Fruit fly (Drosophila melanogaster) whole organism, embryonic: ENCODE measurements around the gene NaPi-III.

Experiments used
- Awh ChIP-seq: fragments of 200-800 bp; sonication (Bioruptor generic); IDR thresholded peaks from 2 replicates; pipeline ENCODE4, ENCODE4 v1.3.6; 2022; ENCODE audit warnings: missing biosample characterization, missing genetic modification characterization
- CG13296 ChIP-seq: fragments of 200-800 bp; sonication (Bioruptor generic); optimal IDR thresholded peaks from 3 replicates; lab custom pipeline; 2018; ENCODE audit warnings: missing biosample characterization, mild to moderate bottlenecking, missing genetic modification characterization
- CG14860 ChIP-seq: fragments of 200-800 bp; sonication (Bioruptor generic); IDR thresholded peaks from 3 replicates; pipeline ENCODE4 v1.3.6; 2022; ENCODE audit warnings: missing biosample characterization, missing genetic modification characterization; ENCODE audit not compliant: partially characterized antibody
- CG15269 ChIP-seq: fragments of 200-800 bp; sonication (Bioruptor generic); optimal IDR thresholded peaks from 2 replicates; lab custom pipeline; 2018; ENCODE audit warnings: missing biosample characterization, mild to moderate bottlenecking, missing genetic modification characterization, moderate library complexity
- CG15514 ChIP-seq: fragments of 200-800 bp; sonication (Bioruptor generic); optimal IDR thresholded peaks from 3 replicates; lab custom pipeline; 2017; ENCODE audit warnings: missing biosample characterization, missing genetic modification characterization, mild to moderate bottlenecking, moderate library complexity, missing genetic modification reagents
- CG17802 ChIP-seq: fragments of 200-800 bp; sonication (Bioruptor generic); optimal IDR thresholded peaks from 2 replicates; lab custom pipeline; 2018; ENCODE audit warnings: missing biosample characterization, mild to moderate bottlenecking, missing genetic modification characterization, moderate library complexity
- CG1832 ChIP-seq: fragments of 200-800 bp; sonication (Bioruptor generic); optimal IDR thresholded peaks from 2 replicates; lab custom pipeline; 2017; ENCODE audit warnings: missing biosample characterization, mild to moderate bottlenecking, missing genetic modification characterization, inconsistent platforms
- CG2199 ChIP-seq: fragments of 200-800 bp; sonication (Bioruptor generic); IDR thresholded peaks from 3 replicates; pipeline ENCODE4 v1.3.6; 2022; ENCODE audit warnings: missing biosample characterization, missing genetic modification characterization
- CG30403 ChIP-seq: fragments of 200-800 bp; sonication (Bioruptor generic); optimal IDR thresholded peaks from 3 replicates; lab custom pipeline; 2016; ENCODE audit warnings: missing biosample characterization, missing genetic modification characterization
- CG31224 ChIP-seq: fragments of 200-800 bp; sonication (Bioruptor generic); IDR thresholded peaks from 2 replicates; pipeline ENCODE4 v1.3.6; 2022; ENCODE audit warnings: missing biosample characterization, missing genetic modification characterization
- CG5180 ChIP-seq: fragments of 200-800 bp; sonication (Bioruptor generic); optimal IDR thresholded peaks from 3 replicates; lab custom pipeline; 2017; ENCODE audit warnings: missing biosample characterization, missing genetic modification characterization, mild to moderate bottlenecking, moderate library complexity, missing genetic modification reagents
- CG6689 ChIP-seq: fragments of 200-800 bp; sonication (Bioruptor generic); IDR thresholded peaks from 2 replicates; pipeline ENCODE4 v1.3.6; 2022; ENCODE audit warnings: missing biosample characterization, missing genetic modification characterization
- CG6813 ChIP-seq: fragments of 200-800 bp; sonication (Bioruptor generic); optimal IDR thresholded peaks from 2 replicates; lab custom pipeline; 2017; ENCODE audit warnings: missing biosample characterization, missing genetic modification characterization, mild to moderate bottlenecking, moderate library complexity, missing genetic modification reagents
- CG8359 ChIP-seq: fragments of 200-800 bp; sonication (Bioruptor generic); optimal IDR thresholded peaks from 2 replicates; lab custom pipeline; 2017; ENCODE audit warnings: missing biosample characterization, mild to moderate bottlenecking, missing genetic modification characterization, borderline replicate concordance
- CG8388 ChIP-seq: fragments of 200-800 bp; sonication (Bioruptor generic); optimal IDR thresholded peaks from 2 replicates; lab custom pipeline; 2019; ENCODE audit warnings: missing biosample characterization, mild to moderate bottlenecking, missing genetic modification characterization, moderate library complexity
- CG8478 ChIP-seq: fragments of >200 bp; optimal IDR thresholded peaks from 2 replicates; lab custom pipeline; 2018
- CoRest ChIP-seq: fragments of 200-800 bp; sonication (Bioruptor generic); optimal IDR thresholded peaks from 3 replicates; lab custom pipeline; 2018; ENCODE audit warnings: missing biosample characterization, mild to moderate bottlenecking, missing genetic modification characterization, moderate library complexity
- Dad ChIP-seq: fragments of 200-800 bp; sonication (Bioruptor generic); optimal IDR thresholded peaks from 3 replicates; lab custom pipeline; 2016; ENCODE audit warnings: missing biosample characterization, missing genetic modification characterization
- Dp ChIP-seq: fragments of 200-800 bp; sonication (Bioruptor generic); optimal IDR thresholded peaks from 2 replicates; lab custom pipeline; 2018; ENCODE audit warnings: missing biosample characterization, mild to moderate bottlenecking, missing genetic modification characterization, moderate library complexity
- ERR ChIP-seq: fragments of 200-800 bp; sonication (Bioruptor generic); optimal IDR thresholded peaks from 2 replicates; lab custom pipeline; 2016; ENCODE audit warnings: missing biosample characterization, missing genetic modification characterization
- Ets97D ChIP-seq: fragments of 200-800 bp; sonication (Bioruptor generic); optimal IDR thresholded peaks from 3 replicates; lab custom pipeline; 2016; ENCODE audit warnings: missing biosample characterization, missing genetic modification characterization
- H2.0 ChIP-seq: fragments of 200-800 bp; sonication (Bioruptor generic); IDR thresholded peaks from 2 replicates; pipeline ENCODE4 v1.3.6; 2022; ENCODE audit warnings: missing biosample characterization, missing genetic modification characterization
- HmgD ChIP-seq: fragments of 200-800 bp; sonication (Bioruptor generic); optimal IDR thresholded peaks from 3 replicates; lab custom pipeline; 2016; ENCODE audit warnings: missing biosample characterization, missing genetic modification characterization
- Hr3 ChIP-seq: fragments of 200-800 bp; sonication (Bioruptor generic); optimal IDR thresholded peaks from 3 replicates; lab custom pipeline; 2016; ENCODE audit warnings: missing biosample characterization, missing genetic modification characterization
- Hr51 ChIP-seq, 2 experiments: fragments of 200-800 bp; sonication (Bioruptor generic); optimal IDR thresholded peaks; 2 replicates in 1 of 2; 3 replicates in 1 of 2; lab custom pipeline; 2016 to 2018; ENCODE audit warnings: missing biosample characterization in 2 of 2, missing genetic modification characterization in 2 of 2, mild to moderate bottlenecking in 1 of 2, moderate library complexity in 1 of 2
- Hsf ChIP-seq: fragments of 200-800 bp; sonication (Bioruptor generic); optimal IDR thresholded peaks from 3 replicates; lab custom pipeline; 2016; ENCODE audit warnings: missing biosample characterization, missing genetic modification characterization
- Max ChIP-seq: fragments of 200-800 bp; sonication (Bioruptor generic); optimal IDR thresholded peaks from 2 replicates; lab custom pipeline; 2016; ENCODE audit warnings: missing biosample characterization, mild to moderate bottlenecking, missing genetic modification characterization
- NC2α ChIP-seq: fragments of 200-800 bp; sonication (Bioruptor generic); optimal IDR thresholded peaks from 2 replicates; lab custom pipeline; 2016; ENCODE audit warnings: missing biosample characterization, missing genetic modification characterization
- NC2β ChIP-seq: fragments of 200-800 bp; sonication (Bioruptor generic); optimal IDR thresholded peaks from 2 replicates; lab custom pipeline; 2016; ENCODE audit warnings: missing biosample characterization, missing genetic modification characterization
- Sox102F ChIP-seq: fragments of 200-800 bp; sonication (Bioruptor generic); optimal IDR thresholded peaks from 2 replicates; lab custom pipeline; 2018; ENCODE audit warnings: missing biosample characterization, mild to moderate bottlenecking, missing genetic modification characterization, moderate library complexity
- ara ChIP-seq: fragments of 200-800 bp; sonication (Bioruptor generic); IDR thresholded peaks from 2 replicates; pipeline ENCODE4 v1.3.6; 2022; ENCODE audit warnings: missing biosample characterization, missing genetic modification characterization
- danr ChIP-seq: fragments of 200-800 bp; sonication (Bioruptor generic); IDR thresholded peaks from 2 replicates; pipeline ENCODE4 v1.3.6; 2022; ENCODE audit warnings: missing biosample characterization, missing genetic modification characterization
- dpn ChIP-seq, 2 experiments: fragments of 200-800 bp; sonication (Bioruptor generic); optimal IDR thresholded peaks; 3 replicates each; lab custom pipeline; 2016; ENCODE audit warnings: missing biosample characterization in 2 of 2, missing genetic modification characterization in 2 of 2
- fd96Cb ChIP-seq: fragments of 200-800 bp; sonication (Bioruptor generic); optimal IDR thresholded peaks from 2 replicates; lab custom pipeline; 2018; ENCODE audit warnings: missing biosample characterization, mild to moderate bottlenecking, missing genetic modification characterization, moderate library complexity
- gt ChIP-seq: fragments of 200-800 bp; sonication (Bioruptor generic); IDR thresholded peaks from 2 replicates; pipeline ENCODE4 v1.3.6; 2022; ENCODE audit warnings: missing biosample characterization, missing genetic modification characterization
- hb ChIP-seq: fragments of 200-800 bp; sonication (Bioruptor generic); IDR thresholded peaks from 3 replicates; pipeline ENCODE4 v1.3.6; 2022; ENCODE audit warnings: missing biosample characterization, missing genetic modification characterization; ENCODE audit not compliant: partially characterized antibody
- ken ChIP-seq: fragments of 200-800 bp; sonication (Bioruptor generic); IDR thresholded peaks from 3 replicates; pipeline ENCODE4 v1.3.6; 2022; ENCODE audit warnings: missing biosample characterization, missing genetic modification characterization
- lbe ChIP-seq: fragments of 200-800 bp; sonication (Bioruptor generic); optimal IDR thresholded peaks from 2 replicates; lab custom pipeline; 2016; ENCODE audit warnings: missing biosample characterization, mild to moderate bottlenecking, missing genetic modification characterization
- lilli ChIP-seq: fragments of 200-800 bp; sonication (Bioruptor generic); optimal IDR thresholded peaks from 3 replicates; lab custom pipeline; 2016; ENCODE audit warnings: missing biosample characterization, missing genetic modification characterization
- mld ChIP-seq: fragments of 200-800 bp; sonication (Bioruptor generic); IDR thresholded peaks from 3 replicates; pipeline ENCODE4 v1.3.6; 2022; ENCODE audit warnings: missing biosample characterization, missing genetic modification characterization; ENCODE audit not compliant: partially characterized antibody
- nerfin-1 ChIP-seq: fragments of 200-800 bp; sonication (Bioruptor generic); optimal IDR thresholded peaks from 3 replicates; lab custom pipeline; 2019; ENCODE audit warnings: missing biosample characterization, mild to moderate bottlenecking, missing genetic modification characterization, moderate library complexity
- odd ChIP-seq: fragments of 200-800 bp; sonication (Bioruptor generic); optimal IDR thresholded peaks from 2 replicates; lab custom pipeline; 2017; ENCODE audit warnings: missing biosample characterization, mild to moderate bottlenecking, missing genetic modification characterization
- org-1 ChIP-seq: fragments of 200-800 bp; sonication (Bioruptor generic); optimal IDR thresholded peaks from 2 replicates; lab custom pipeline; 2017; ENCODE audit warnings: missing biosample characterization, missing genetic modification characterization
- pzg ChIP-seq: fragments of 200-800 bp; sonication (Bioruptor generic); optimal IDR thresholded peaks from 3 replicates; lab custom pipeline; 2018; ENCODE audit warnings: missing biosample characterization, mild to moderate bottlenecking, missing genetic modification characterization, moderate library complexity
- repo ChIP-seq: fragments of 200-800 bp; sonication (Bioruptor generic); optimal IDR thresholded peaks from 2 replicates; lab custom pipeline; 2016; ENCODE audit warnings: missing biosample characterization, missing genetic modification characterization
- scrt ChIP-seq: fragments of 200-800 bp; sonication (Bioruptor generic); optimal IDR thresholded peaks from 2 replicates; lab custom pipeline; 2018; ENCODE audit warnings: missing biosample characterization, mild to moderate bottlenecking, missing genetic modification characterization, moderate library complexity
- sob ChIP-seq: fragments of 200-800 bp; sonication (Bioruptor generic); IDR thresholded peaks from 2 replicates; pipeline ENCODE4 v1.3.6; 2022; ENCODE audit warnings: missing biosample characterization, missing genetic modification characterization
- sr ChIP-seq: fragments of 200-800 bp; sonication (Bioruptor generic); IDR thresholded peaks from 3 replicates; pipeline ENCODE4 v1.3.6; 2022; ENCODE audit warnings: missing biosample characterization, missing genetic modification characterization
- vnd ChIP-seq: fragments of 200-800 bp; sonication (Bioruptor generic); IDR thresholded peaks from 3 replicates; pipeline ENCODE4 v1.3.6; 2022; ENCODE audit warnings: missing biosample characterization, missing genetic modification characterization; ENCODE audit not compliant: partially characterized antibody
- zfh1 ChIP-seq: fragments of 200-800 bp; sonication (Bioruptor generic); IDR thresholded peaks from 3 replicates; pipeline ENCODE4 v1.3.6; 2022; ENCODE audit warnings: missing biosample characterization, missing genetic modification characterization

The NaPi-III gene

DNA sequence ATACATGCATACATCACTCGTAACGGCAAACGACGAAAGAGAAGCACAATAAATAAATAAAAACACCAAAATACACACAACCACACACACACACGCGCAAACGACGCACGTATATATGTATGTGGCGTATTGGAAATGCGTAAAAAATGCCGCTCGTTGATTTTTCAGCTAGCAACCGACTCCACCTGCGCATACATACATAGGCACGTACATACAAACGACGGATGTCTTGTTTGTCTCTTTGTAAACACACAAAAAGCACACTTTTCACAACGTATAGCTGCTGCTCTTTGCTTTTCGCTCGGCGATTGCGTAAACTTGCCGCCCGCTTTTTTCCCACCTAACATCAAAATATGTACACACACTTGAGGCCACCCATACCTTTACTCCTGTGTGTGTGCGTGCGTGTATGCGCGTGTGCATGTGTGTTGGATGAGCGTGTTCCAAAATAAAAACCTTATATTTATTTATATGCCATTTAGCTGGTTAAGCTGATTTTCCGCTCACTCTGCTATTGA lies 3.2 kb upstream of the NaPi-III start (continued):
- TF ChIP-seq lbe (GFP tag; lab: Kevin White, UChicago): no peak
- TF ChIP-seq pzg (GFP tag; lab: Kevin White, UChicago): peak; percentile 8
- no peak for TF ChIP-seq CG8359 (GFP tag; lab: Kevin White, UChicago)
- no peak for TF ChIP-seq CG8388 (GFP tag; lab: Kevin White, UChicago)
- no peak for TF ChIP-seq dpn (GFP tag; optimal IDR thresholded peaks at IDR 0.05; lab: Kevin White, UChicago)
- TF ChIP-seq CG17802 (tag; lab: Kevin White, UChicago): no peak
- TF ChIP-seq NC2β: no peak
- no peak for TF ChIP-seq Hsf (GFP tag; lab: Kevin White, UChicago)
- TF ChIP-seq hb (GFP tag; lab: Robert Waterston, UW): no peak
- TF ChIP-seq CG31224 (GFP tag; lab: Robert Waterston, UW): no peak
- TF ChIP-seq scrt (GFP tag; lab: Kevin White, UChicago): peak; percentile 41
- peak; percentile 88 for TF ChIP-seq CG8478
- TF ChIP-seq lilli: peak; percentile 5
- no peak for TF ChIP-seq mld (GFP tag; lab: Robert Waterston, UW)
- no peak for TF ChIP-seq fd96Cb (tag; lab: Kevin White, UChicago)
- no peak for TF ChIP-seq Dad (GFP tag; lab: Kevin White, UChicago)
- peak; percentile 83 for TF ChIP-seq nerfin-1
- TF ChIP-seq danr (GFP tag; lab: Robert Waterston, UW): no peak
- peak; percentile 20 for TF ChIP-seq CG15514 (GFP tag; lab: Kevin White, UChicago)
- TF ChIP-seq vnd (GFP tag; lab: Robert Waterston, UW): no peak
- no peak for TF ChIP-seq Sox102F
- peak; percentile 66 for TF ChIP-seq org-1
- TF ChIP-seq sr: peak; percentile 37; the same call in 1 of the 3 replicates
- TF ChIP-seq odd (GFP tag; lab: Kevin White, UChicago): peak; percentile 47
- TF ChIP-seq ken (GFP tag; lab: Robert Waterston, UW): no peak
- no peak for TF ChIP-seq Hr3 (GFP tag; lab: Kevin White, UChicago)
- TF ChIP-seq CoRest (tag; lab: Kevin White, UChicago): no peak
- TF ChIP-seq CG2199 (GFP tag; lab: Robert Waterston, UW): no peak
- peak; percentile 48 for TF ChIP-seq sob (GFP tag; lab: Robert Waterston, UW)
- peak in 1 of 2 experiments; percentile 29 for TF ChIP-seq Hr51 (GFP tag; optimal IDR thresholded peaks at IDR 0.05; lab: Kevin White, UChicago)
- TF ChIP-seq Ets97D: no peak
- no peak for TF ChIP-seq CG6689 (GFP tag; lab: Robert Waterston, UW)
- TF ChIP-seq CG14860 (GFP tag; lab: Robert Waterston, UW): no peak
- no peak for TF ChIP-seq Dp (GFP tag; lab: Kevin White, UChicago)
- no peak for TF ChIP-seq gt (GFP tag; lab: Robert Waterston, UW)
- peak; percentile 71 for TF ChIP-seq CG6813 (GFP tag; lab: Kevin White, UChicago)
- TF ChIP-seq ERR: no peak
- TF ChIP-seq repo (GFP tag; lab: Kevin White, UChicago): peak; percentile 14
- TF ChIP-seq CG15269 (tag; lab: Kevin White, UChicago): no peak
- TF ChIP-seq Awh: no peak; the same call in 1 of the 2 replicates
- no peak for TF ChIP-seq CG1832 (GFP tag; lab: Kevin White, UChicago)
- no peak for TF ChIP-seq ara (GFP tag; lab: Robert Waterston, UW)
- TF ChIP-seq CG30403 (GFP tag; lab: Kevin White, UChicago): no peak
- no peak for TF ChIP-seq NC2α (GFP tag; lab: Kevin White, UChicago)
- no peak for TF ChIP-seq HmgD (GFP tag; lab: Kevin White, UChicago)
- TF ChIP-seq zfh1 (GFP tag; lab: Robert Waterston, UW): 0 out of 3 replicates have a peak, but pooled peaks have one; percentile 18
- TF ChIP-seq CG5180 (GFP tag; lab: Kevin White, UChicago): peak; percentile 31
- TF ChIP-seq Max (GFP tag; lab: Kevin White, UChicago): no peak
- TF ChIP-seq CG13296 (GFP tag; lab: Kevin White, UChicago): peak; percentile 64
- no peak for TF ChIP-seq H2.0 (GFP tag; lab: Robert Waterston, UW)
